Worm (Caenorhabditis elegans): ENCODE measurements around the gene dhs-18.

DNA sequence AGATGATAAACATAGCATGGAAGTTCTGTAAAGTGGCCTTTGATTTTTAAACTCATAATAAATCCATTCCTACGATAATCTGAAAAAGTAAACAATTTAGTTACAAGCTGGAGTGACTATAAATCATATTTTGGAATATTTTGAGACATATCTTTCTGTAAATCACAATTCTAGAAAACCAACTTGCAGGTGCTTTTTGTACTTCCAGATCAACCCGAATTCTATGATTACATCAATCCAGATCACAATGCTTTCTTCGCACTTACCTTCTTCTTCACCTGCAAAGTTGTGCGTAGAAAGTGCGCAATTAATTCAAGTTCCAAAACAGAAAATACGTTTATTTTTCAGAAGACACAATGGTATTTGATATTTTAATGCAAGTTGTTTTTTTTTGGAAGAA is 31.9 kb downstream of the dhs-18 start:
- TF ChIP-seq him-1 (tag; optimal IDR thresholded peaks at IDR 0.05) (no peak), W03F9.2 (tag; optimal IDR thresholded peaks at IDR 0.05) (no peak)
